Worm (Caenorhabditis elegans) whole organism, young adult: Measurements from ENCODE around the gene oac-50.

ENCODE experiments used
- B0019.2 ChIP-seq: fragments of 200-800 bp; sonication (Bioruptor generic); conservative IDR thresholded peaks from 2 replicates; pipeline ENCODE4 v1.3.6; 2022; ENCODE audit warnings: missing genetic modification reagents, missing genetic modification characterization, missing compliant biosample characterization
- B0035.1 ChIP-seq: sonication (generic microtip); optimal IDR thresholded peaks from 2 replicates; lab custom pipeline; 2016; ENCODE audit warnings: missing genetic modification characterization, mild to moderate bottlenecking, missing compliant biosample characterization, missing genotype, missing genetic modification reagents
- B0261.1 ChIP-seq: sonication (generic microtip); optimal IDR thresholded peaks from 2 replicates; lab custom pipeline; 2016; ENCODE audit warnings: mild to moderate bottlenecking, missing genetic modification characterization, moderate library complexity, missing compliant biosample characterization
- F23B12.7 ChIP-seq: sonication (generic microtip); optimal IDR thresholded peaks from 2 replicates; lab custom pipeline; 2017; ENCODE audit warnings: missing genetic modification characterization, mild to moderate bottlenecking, missing compliant biosample characterization, antibody characterized with exemption, moderate library complexity; ENCODE audit not compliant: insufficient read depth
- F33H1.4 ChIP-seq: fragments of 200-800 bp; sonication (Bioruptor generic); IDR thresholded peaks from 2 replicates; pipeline ENCODE4 v1.3.6; 2022; ENCODE audit warnings: missing genetic modification reagents, missing genetic modification characterization, missing compliant biosample characterization
- F52B5.7 ChIP-seq: sonication (generic microtip); optimal IDR thresholded peaks from 2 replicates; lab custom pipeline; 2016; ENCODE audit warnings: mild to moderate bottlenecking, missing genetic modification characterization, missing compliant biosample characterization
- F55B11.4 ChIP-seq: sonication (generic microtip); optimal IDR thresholded peaks from 2 replicates; lab custom pipeline; 2016; ENCODE audit warnings: missing compliant biosample characterization, missing genetic modification characterization, borderline replicate concordance; ENCODE audit not compliant: insufficient read depth
- F57A8.1 ChIP-seq: fragments of 200-800 bp; sonication (Bioruptor generic); optimal IDR thresholded peaks from 2 replicates; lab custom pipeline; 2018; ENCODE audit warnings: mild to moderate bottlenecking, missing genetic modification characterization, moderate library complexity, missing compliant biosample characterization
- T26A5.8 ChIP-seq: sonication (generic microtip); optimal IDR thresholded peaks from 2 replicates; lab custom pipeline; 2016; ENCODE audit warnings: missing genetic modification characterization, missing compliant biosample characterization
- Y53F4B.3 ChIP-seq: fragments of 200-800 bp; sonication (Bioruptor generic); IDR thresholded peaks from 2 replicates; pipeline ENCODE4 v1.3.6; 2022; ENCODE audit warnings: missing genetic modification reagents, missing genetic modification characterization, missing compliant biosample characterization
- Y67H2A.10 ChIP-seq: fragments of 200-800 bp; sonication (Bioruptor generic); conservative IDR thresholded peaks from 2 replicates; pipeline ENCODE4 v1.3.6; 2022; ENCODE audit warnings: missing genetic modification reagents, missing genetic modification characterization, missing compliant biosample characterization
- Y79H2A.3 ChIP-seq: fragments of 200-800 bp; sonication (Bioruptor generic); conservative IDR thresholded peaks from 2 replicates; pipeline ENCODE4 v1.3.6; 2022; ENCODE audit warnings: missing genetic modification reagents, missing genetic modification characterization, missing compliant biosample characterization
- ZK185.1 ChIP-seq: sonication (generic microtip); optimal IDR thresholded peaks from 2 replicates; lab custom pipeline; 2016; ENCODE audit warnings: mild to moderate bottlenecking, missing genetic modification characterization, missing compliant biosample characterization; ENCODE audit not compliant: poor library complexity, severe bottlenecking
- aptf-2 ChIP-seq: fragments of 200-800 bp; sonication (Bioruptor generic); conservative IDR thresholded peaks from 2 replicates; pipeline ENCODE4 v1.3.6; 2022; ENCODE audit warnings: missing genetic modification reagents, missing genetic modification characterization, missing compliant biosample characterization
- atf-7 ChIP-seq: sonication (generic microtip); optimal IDR thresholded peaks from 2 replicates; lab custom pipeline; 2017; ENCODE audit warnings: mild to moderate bottlenecking, missing genetic modification characterization, missing compliant biosample characterization
- attf-6 ChIP-seq: fragments of 200-800 bp; sonication (Bioruptor generic); IDR thresholded peaks from 2 replicates; pipeline ENCODE4 v1.3.6; 2022; ENCODE audit warnings: missing genetic modification reagents, missing genetic modification characterization, missing compliant biosample characterization
- bed-1 ChIP-seq: fragments of 200-800 bp; sonication (Bioruptor generic); IDR thresholded peaks from 2 replicates; pipeline ENCODE4 v1.3.6; 2022; ENCODE audit warnings: missing genetic modification reagents, missing genetic modification characterization, missing compliant biosample characterization
- cebp-1 ChIP-seq, 2 experiments: fragments of 200-800 bp in 1 of 2; sonication (Bioruptor generic) in 1 of 2; sonication (generic microtip) in 1 of 2; IDR thresholded peaks in 1 of 2; optimal IDR thresholded peaks in 1 of 2; 2 replicates each; pipeline versions ENCODE4 v1.3.6 to Lab custom; 2017 to 2022; ENCODE audit warnings: missing compliant biosample characterization in 2 of 2, missing genetic modification characterization in 2 of 2, mild to moderate bottlenecking in 1 of 2, missing genetic modification reagents in 1 of 2, moderate library complexity in 1 of 2
- ceh-27 ChIP-seq: fragments of 200-800 bp; sonication (Bioruptor generic); optimal IDR thresholded peaks from 2 replicates; lab custom pipeline; 2018; ENCODE audit warnings: mild to moderate bottlenecking, missing genetic modification characterization, moderate library complexity, missing compliant biosample characterization
- ceh-58 ChIP-seq: fragments of 200-800 bp; sonication (Bioruptor generic); IDR thresholded peaks from 2 replicates; pipeline ENCODE4 v1.3.6; 2022; ENCODE audit warnings: missing genetic modification characterization, missing compliant biosample characterization
- ceh-91 ChIP-seq: fragments of 200-800 bp; sonication (Bioruptor generic); IDR thresholded peaks from 2 replicates; pipeline ENCODE4 v1.3.6; 2022; ENCODE audit warnings: missing genetic modification reagents, missing genetic modification characterization, missing compliant biosample characterization
- egl-18 ChIP-seq: fragments of 200-800 bp; sonication (Bioruptor generic); IDR thresholded peaks from 2 replicates; pipeline ENCODE4 v1.3.6; 2022; ENCODE audit warnings: missing genetic modification reagents, missing genetic modification characterization, missing compliant biosample characterization
- ets-4 ChIP-seq: fragments of 200-800 bp; sonication (Bioruptor generic); optimal IDR thresholded peaks from 2 replicates; lab custom pipeline; 2018; ENCODE audit warnings: mild to moderate bottlenecking, missing genetic modification characterization, missing compliant biosample characterization
- fkh-3 ChIP-seq: sonication (generic microtip); optimal IDR thresholded peaks from 2 replicates; lab custom pipeline; 2016; ENCODE audit warnings: mild to moderate bottlenecking, missing genetic modification characterization, missing compliant biosample characterization
- gei-17 ChIP-seq: fragments of 200-800 bp; sonication (Bioruptor generic); optimal IDR thresholded peaks from 2 replicates; lab custom pipeline; 2018; ENCODE audit warnings: mild to moderate bottlenecking, missing genetic modification characterization, missing compliant biosample characterization
- him-1 ChIP-seq: sonication (generic microtip); optimal IDR thresholded peaks from 2 replicates; lab custom pipeline; 2016; ENCODE audit warnings: missing genotype, missing genetic modification reagents, missing genetic modification characterization, missing compliant biosample characterization
- hlh-12 ChIP-seq: sonication (generic microtip); optimal IDR thresholded peaks from 2 replicates; lab custom pipeline; 2016; ENCODE audit warnings: missing genetic modification characterization, missing compliant biosample characterization
- hmg-1.2 ChIP-seq: fragments of 200-800 bp; sonication (Bioruptor generic); IDR thresholded peaks from 2 replicates; pipeline ENCODE4 v1.3.6; 2022; ENCODE audit warnings: missing genetic modification reagents, missing genetic modification characterization, missing compliant biosample characterization
- let-526 ChIP-seq: fragments of 200-800 bp; sonication (Bioruptor generic); IDR thresholded peaks from 2 replicates; pipeline ENCODE4 v1.3.6; 2022; ENCODE audit warnings: missing genetic modification reagents, missing genetic modification characterization, missing compliant biosample characterization
- lsl-1 ChIP-seq: fragments of 200-800 bp; sonication (Bioruptor generic); optimal IDR thresholded peaks from 2 replicates; lab custom pipeline; 2018; ENCODE audit warnings: mild to moderate bottlenecking, missing genetic modification characterization, moderate library complexity, missing compliant biosample characterization
- madf-3 ChIP-seq: fragments of 200-800 bp; sonication (Bioruptor generic); IDR thresholded peaks from 2 replicates; pipeline ENCODE4 v1.3.6; 2022; ENCODE audit warnings: missing genetic modification reagents, missing genetic modification characterization, missing compliant biosample characterization
- madf-6 ChIP-seq: fragments of 200-800 bp; sonication (Bioruptor generic); IDR thresholded peaks from 2 replicates; pipeline ENCODE4 v1.3.6; 2022; ENCODE audit warnings: missing genetic modification reagents, missing genetic modification characterization, missing compliant biosample characterization
- madf-8 ChIP-seq: fragments of 200-800 bp; sonication (Bioruptor generic); conservative IDR thresholded peaks from 2 replicates; pipeline ENCODE4 v1.3.6; 2022; ENCODE audit warnings: missing genetic modification reagents, missing genetic modification characterization, missing compliant biosample characterization
- nhr-27 ChIP-seq: fragments of 200-800 bp; sonication (Bioruptor generic); optimal IDR thresholded peaks from 2 replicates; lab custom pipeline; 2018; ENCODE audit warnings: mild to moderate bottlenecking, missing genetic modification characterization, moderate library complexity, missing compliant biosample characterization
- nhr-80 ChIP-seq: sonication (generic microtip); optimal IDR thresholded peaks from 2 replicates; lab custom pipeline; 2016; ENCODE audit warnings: missing genetic modification characterization, missing compliant biosample characterization
- rec-8 ChIP-seq, 2 experiments: sonication (generic microtip); optimal IDR thresholded peaks; 2 replicates each; lab custom pipeline; 2016; ENCODE audit warnings: mild to moderate bottlenecking in 2 of 2, missing genetic modification characterization in 2 of 2, missing genetic modification reagents in 2 of 2, missing genotype in 2 of 2, missing biosample characterization in 1 of 2, missing compliant biosample characterization in 1 of 2, moderate library complexity in 1 of 2
- sea-2 ChIP-seq: fragments of 200-800 bp; sonication (Bioruptor generic); IDR thresholded peaks from 2 replicates; pipeline ENCODE4 v1.3.6; 2022; ENCODE audit warnings: missing genetic modification characterization, missing compliant biosample characterization
- snpc-1.1 ChIP-seq: sonication (generic microtip); optimal IDR thresholded peaks from 2 replicates; lab custom pipeline; 2017; ENCODE audit warnings: missing genetic modification characterization, mild to moderate bottlenecking, missing compliant biosample characterization, antibody characterized with exemption, moderate library complexity, missing genotype, missing genetic modification reagents; ENCODE audit not compliant: insufficient read depth
- snpc-4 ChIP-seq, 5 experiments: fragments of 150-350 bp in 1 of 5; sonication (generic microtip) in 4 of 5; optimal IDR thresholded peaks; 2 replicates each; lab custom pipeline; 2014 to 2018; ENCODE audit warnings: missing genetic modification characterization in 5 of 5, missing biosample characterization in 3 of 5, antibody characterized with exemption in 2 of 5, mild to moderate bottlenecking in 2 of 5, missing compliant biosample characterization in 2 of 5, missing genotype in 2 of 5, moderate library complexity in 2 of 5, missing genetic modification reagents in 1 of 5
- somi-1 ChIP-seq: fragments of 200-800 bp; sonication (Bioruptor generic); optimal IDR thresholded peaks from 2 replicates; lab custom pipeline; 2018; ENCODE audit warnings: mild to moderate bottlenecking, missing genetic modification characterization, missing compliant biosample characterization
- sptf-2 ChIP-seq: fragments of 200-800 bp; sonication (Bioruptor generic); optimal IDR thresholded peaks from 2 replicates; lab custom pipeline; 2018; ENCODE audit warnings: mild to moderate bottlenecking, missing genetic modification characterization, missing compliant biosample characterization
- tbp1 ChIP-seq: fragments of 200-800 bp; sonication (Bioruptor generic); optimal IDR thresholded peaks from 2 replicates; lab custom pipeline; 2018; ENCODE audit warnings: mild to moderate bottlenecking, missing genetic modification characterization, missing compliant biosample characterization
- tlf-1 ChIP-seq: fragments of 200-800 bp; sonication (Bioruptor generic); optimal IDR thresholded peaks from 2 replicates; lab custom pipeline; 2018; ENCODE audit warnings: mild to moderate bottlenecking, missing genetic modification characterization, missing compliant biosample characterization
- zim-3 ChIP-seq: sonication (generic microtip); optimal IDR thresholded peaks from 2 replicates; lab custom pipeline; 2017; ENCODE audit warnings: mild to moderate bottlenecking, missing genetic modification characterization, moderate library complexity, missing compliant biosample characterization
- ztf-18 ChIP-seq: sonication (generic microtip); optimal IDR thresholded peaks from 2 replicates; lab custom pipeline; 2016; ENCODE audit warnings: missing genotype, mild to moderate bottlenecking, missing genetic modification characterization, missing compliant biosample characterization
- ztf-26 ChIP-seq: sonication (generic microtip); optimal IDR thresholded peaks from 2 replicates; lab custom pipeline; 2017; ENCODE audit warnings: missing genetic modification characterization, missing compliant biosample characterization
- ztf-6 ChIP-seq: fragments of 200-800 bp; sonication (Bioruptor generic); IDR thresholded peaks from 2 replicates; pipeline ENCODE4 v1.3.6; 2022; ENCODE audit warnings: missing genetic modification reagents, missing genetic modification characterization, missing compliant biosample characterization

Gene oac-50

DNA sequence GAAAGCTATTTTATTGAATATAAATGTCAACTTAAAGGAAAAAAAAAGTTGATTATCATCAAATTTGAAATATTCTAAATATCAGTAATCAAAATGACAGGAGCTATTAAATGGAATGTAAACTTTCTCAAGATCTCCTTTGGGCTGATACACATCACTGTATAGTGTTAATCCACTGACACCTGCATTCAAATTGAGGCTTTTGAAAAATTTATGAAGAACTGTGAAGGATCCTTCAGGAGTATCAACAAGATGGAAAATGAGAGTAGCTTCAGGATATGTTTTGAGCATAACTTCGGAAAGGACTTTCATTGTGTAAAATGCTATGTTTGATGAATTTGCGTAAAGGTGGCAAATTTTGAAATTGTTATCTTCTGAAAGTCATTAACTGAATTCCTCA, 23.9 kb upstream of the oac-50 start (continued):
- no peak for TF ChIP-seq Y53F4B.3 (GFP tag; lab: Robert Waterston, UW)
- TF ChIP-seq ztf-26 (tag; lab: Kevin White, UChicago), result no peak
- no peak for TF ChIP-seq madf-6 (GFP tag; lab: Robert Waterston, UW)
- TF ChIP-seq ztf-18 (tag; lab: Kevin White, UChicago), result no peak
- no peak for TF ChIP-seq attf-6 (GFP tag; lab: Robert Waterston, UW)
- no peak for TF ChIP-seq B0261.1
- no peak for TF ChIP-seq snpc-1.1
- peak; percentile 12 for TF ChIP-seq tbp1 (GFP tag; lab: Kevin White, UChicago)
- no peak for TF ChIP-seq ceh-91 (GFP tag; lab: Robert Waterston, UW)
- TF ChIP-seq Y79H2A.3 (GFP tag; lab: Robert Waterston, UW), result 0 out of 2 replicates have a peak, but pooled peaks have one; percentile 35
- no peak for TF ChIP-seq ceh-58 (GFP tag; lab: Robert Waterston, UW)
- no peak for TF ChIP-seq snpc-4 (GFP tag; optimal IDR thresholded peaks at IDR 0.05; lab: Kevin White, UChicago)
- TF ChIP-seq snpc-4 (tag; optimal IDR thresholded peaks at IDR 0.05; lab: Kevin White, UChicago), result no peak
- TF ChIP-seq somi-1 (GFP tag; lab: Kevin White, UChicago), result no peak
- TF ChIP-seq F57A8.1, result no peak
- no peak for TF ChIP-seq fkh-3 (tag; lab: Kevin White, UChicago)
- no peak for TF ChIP-seq F23B12.7 (tag; lab: Kevin White, UChicago)
- TF ChIP-seq nhr-27 (tag; lab: Kevin White, UChicago), result no peak
- no peak for TF ChIP-seq atf-7
- no peak for TF ChIP-seq ets-4
- TF ChIP-seq hmg-1.2, result no peak; the same call in 1 of the 2 replicates
- TF ChIP-seq T26A5.8 (tag; lab: Kevin White, UChicago), result no peak
- TF ChIP-seq madf-3 (GFP tag; lab: Robert Waterston, UW), result no peak
- no peak for TF ChIP-seq madf-8
- TF ChIP-seq bed-1, result no peak
- no peak for TF ChIP-seq lsl-1 (GFP tag; lab: Kevin White, UChicago)
- TF ChIP-seq him-1 (tag; lab: Kevin White, UChicago), result no peak
- TF ChIP-seq ztf-6 (GFP tag; lab: Robert Waterston, UW), result no peak
- TF ChIP-seq gei-17 (GFP tag; lab: Kevin White, UChicago), result no peak
- no peak for TF ChIP-seq let-526 (GFP tag; lab: Robert Waterston, UW)
- no peak for TF ChIP-seq Y67H2A.10
- TF ChIP-seq F52B5.7 (tag; lab: Kevin White, UChicago), result no peak
- no peak for TF ChIP-seq hlh-12 (tag; lab: Kevin White, UChicago)
- no peak for TF ChIP-seq egl-18
- TF ChIP-seq F55B11.4 (tag; lab: Kevin White, UChicago), result no peak
- TF ChIP-seq B0019.2 (GFP tag; lab: Robert Waterston, UW), result no peak
- TF ChIP-seq nhr-80 (tag; lab: Kevin White, UChicago), result no peak
- peak; percentile 14 for TF ChIP-seq tlf-1 (GFP tag; lab: Kevin White, UChicago)
- no peak for TF ChIP-seq aptf-2 (GFP tag; lab: Robert Waterston, UW)
- TF ChIP-seq rec-8 (tag; optimal IDR thresholded peaks at IDR 0.05; lab: Kevin White, UChicago), result no peak
- no peak for TF ChIP-seq ZK185.1 (tag; lab: Kevin White, UChicago)
- no peak for TF ChIP-seq ceh-27
- TF ChIP-seq F33H1.4 (GFP tag; lab: Robert Waterston, UW), result no peak
- no peak for TF ChIP-seq sea-2 (GFP tag; lab: Robert Waterston, UW)
- TF ChIP-seq B0035.1 (tag; lab: Kevin White, UChicago), result no peak
- no peak for TF ChIP-seq zim-3 (tag; lab: Kevin White, UChicago)
- TF ChIP-seq sptf-2 (GFP tag; lab: Kevin White, UChicago), result no peak
- no peak for TF ChIP-seq cebp-1 (GFP tag; IDR thresholded peaks at IDR 0.05; lab: Robert Waterston, UW)
- TF ChIP-seq cebp-1 (tag; optimal IDR thresholded peaks at IDR 0.05; lab: Kevin White, UChicago), result peak; percentile 57
